Fruit fly (Drosophila melanogaster) whole organism: ENCODE results near the gene H2.0.

Experiments used
- CG8478 ChIP-seq: fragments of >200 bp; optimal IDR thresholded peaks from 2 replicates; lab custom pipeline; 2018; ENCODE audit warnings: inconsistent platforms
- Dll ChIP-seq: fragments of >200 bp; optimal IDR thresholded peaks from 2 replicates; lab custom pipeline; 2017
- pan ChIP-seq: fragments of >200 bp; optimal IDR thresholded peaks from 2 replicates; lab custom pipeline; 2017
- psq ChIP-seq: fragments of >200 bp; optimal IDR thresholded peaks from 2 replicates; lab custom pipeline; 2017
- usp ChIP-seq: fragments of >200 bp; optimal IDR thresholded peaks from 2 replicates; lab custom pipeline; 2017; ENCODE audit warnings: missing biosample characterization, missing genetic modification characterization, mixed read lengths

DNA sequence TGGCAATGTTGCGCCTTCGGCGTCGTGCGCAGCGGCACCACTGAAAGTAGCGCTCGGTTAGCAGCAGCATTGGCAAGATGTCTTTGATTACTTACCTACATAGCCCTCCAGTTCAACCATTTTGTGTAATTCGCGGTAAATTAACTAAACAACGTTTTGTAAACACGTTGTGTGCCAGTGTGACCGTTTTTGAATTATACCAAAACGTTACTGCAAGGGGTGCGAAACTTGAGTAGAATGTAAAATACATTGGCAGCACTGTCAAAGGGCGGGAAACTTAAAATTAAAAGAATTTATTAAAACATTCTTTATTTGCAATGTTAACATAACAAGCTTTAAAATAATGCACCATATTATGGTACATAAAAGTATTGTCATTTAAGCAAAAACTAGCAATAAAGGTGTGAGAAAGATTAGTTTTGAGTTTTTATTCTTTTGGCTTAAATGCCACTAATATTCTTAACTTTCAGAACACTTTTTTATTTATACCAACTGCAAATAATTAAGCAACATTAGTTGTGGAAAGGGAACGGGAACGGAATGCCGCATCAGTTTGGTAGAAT is 5.2 kb upstream of the H2.0 start, which contains the start of gene CG9107:
- TF ChIP-seq CG8478 (lab: Kevin White, UChicago) (no peak), pan (lab: Kevin White, UChicago) (no peak), Dll (no peak), psq (no peak), usp (no peak)
